Worm (Caenorhabditis elegans): ENCODE measurements around the gene R08E3.3.

ce11 chrX:4803942-4804341 lies 14.5 kb upstream of the R08E3.3 start:
- no peak for TF ChIP-seq sdz-38 (tag; optimal IDR thresholded peaks at IDR 0.05)
- TF ChIP-seq hmg-20 (GFP tag; IDR thresholded peaks at IDR 0.05), result no peak
- TF ChIP-seq nhr-179 (tag; optimal IDR thresholded peaks at IDR 0.05), result no peak
- TF ChIP-seq ets-4 (GFP tag; optimal IDR thresholded peaks at IDR 0.05), result no peak
- no peak for TF ChIP-seq F49E8.2 (tag; optimal IDR thresholded peaks at IDR 0.05; ENCODE audit: insufficient read depth)
- no peak for TF ChIP-seq madf-8 (GFP tag; conservative IDR thresholded peaks at IDR 0.05)
- no peak for TF ChIP-seq snpc-4 (GFP tag; optimal IDR thresholded peaks at IDR 0.05)
- no peak for TF ChIP-seq snpc-4 (tag; optimal IDR thresholded peaks at IDR 0.05)
- no peak for TF ChIP-seq somi-1 (GFP tag; optimal IDR thresholded peaks at IDR 0.05)
- TF ChIP-seq pha-4 (tag; optimal IDR thresholded peaks at IDR 0.05), result no peak
- no peak for TF ChIP-seq ztf-25 (GFP tag; IDR thresholded peaks at IDR 0.05)
- no peak for TF ChIP-seq let-607 (tag; optimal IDR thresholded peaks at IDR 0.05)

Data from whole organism, young adult.